Fruit fly (Drosophila melanogaster): Measurements from ENCODE around the gene CG2991.

The CG2991 gene

dm6 chr2L:2864601-2865000 lies 7.6 kb downstream of the CG2991 start (continued):
- no peak for TF ChIP-seq lov (optimal IDR thresholded peaks at IDR 0.05)
- TF ChIP-seq lov (GFP tag; IDR thresholded peaks at IDR 0.05) = 0 out of 3 replicates have a peak, but pooled peaks have one; percentile 47
- no peak for TF ChIP-seq Vsx1 (GFP tag; optimal IDR thresholded peaks at IDR 0.05)
- TF ChIP-seq CG34376 (GFP tag; optimal IDR thresholded peaks at IDR 0.05) = no peak
- TF ChIP-seq schlank (tag; optimal IDR thresholded peaks at IDR 0.05) = no peak
- no peak for TF ChIP-seq CG6689 (GFP tag; IDR thresholded peaks at IDR 0.05)
- no peak for TF ChIP-seq dati (GFP tag; IDR thresholded peaks at IDR 0.05)
- 0 out of 3 replicates have a peak, but pooled peaks have one; percentile 6 for TF ChIP-seq dysf (GFP tag; IDR thresholded peaks at IDR 0.05)
- TF ChIP-seq CrebB (tag; optimal IDR thresholded peaks at IDR 0.05) = peak; percentile 9
- peak; percentile 68 for TF ChIP-seq CG6813 (GFP tag; optimal IDR thresholded peaks at IDR 0.05)
- TF ChIP-seq CG3407 (GFP tag; optimal IDR thresholded peaks at IDR 0.05) = peak; percentile 20
- TF ChIP-seq CG6254 (GFP tag; optimal IDR thresholded peaks at IDR 0.05) = peak; percentile 22
- TF ChIP-seq hkb (optimal IDR thresholded peaks at IDR 0.05) = no peak
- TF ChIP-seq hkb (GFP tag; IDR thresholded peaks at IDR 0.05) = peak; percentile 50
- no peak for TF ChIP-seq Bdp1 (GFP tag; optimal IDR thresholded peaks at IDR 0.05)
- peak; percentile 40; the same call in 1 of the 2 replicates for TF ChIP-seq vvl (GFP tag; IDR thresholded peaks at IDR 0.05)
- no peak for TF ChIP-seq eve (GFP tag; optimal IDR thresholded peaks at IDR 0.05)
- no peak for TF ChIP-seq tin (GFP tag; optimal IDR thresholded peaks at IDR 0.05)
- peak; percentile 73; the same call in 2 of the 3 replicates for TF ChIP-seq ci (GFP tag; IDR thresholded peaks at IDR 0.05)
- peak; percentile 50 for TF ChIP-seq Asciz (GFP tag; optimal IDR thresholded peaks at IDR 0.05)
- TF ChIP-seq Blimp-1 (GFP tag; optimal IDR thresholded peaks at IDR 0.05) = peak; percentile 32
- 0 out of 3 replicates have a peak, but pooled peaks have one; percentile 43 for TF ChIP-seq gce (GFP tag; IDR thresholded peaks at IDR 0.05)
- peak; percentile 20 for TF ChIP-seq Hmr (GFP tag; optimal IDR thresholded peaks at IDR 0.05)
- peak; percentile 16 for TF ChIP-seq NfI (GFP tag; optimal IDR thresholded peaks at IDR 0.05)
- no peak for TF ChIP-seq Six4 (GFP tag; optimal IDR thresholded peaks at IDR 0.05)
- 0 out of 2 replicates have a peak, but pooled peaks have one; percentile 34 for TF ChIP-seq ara (GFP tag; IDR thresholded peaks at IDR 0.05)
- no peak for TF ChIP-seq Taf1 (GFP tag; IDR thresholded peaks at IDR 0.05)
- TF ChIP-seq Meics (GFP tag; optimal IDR thresholded peaks at IDR 0.05) = peak; percentile 19
- TF ChIP-seq TFAM (GFP tag; optimal IDR thresholded peaks at IDR 0.05) = no peak
- TF ChIP-seq CG32532 (GFP tag; IDR thresholded peaks at IDR 0.05) = no peak
- no peak for TF ChIP-seq hb (GFP tag; IDR thresholded peaks at IDR 0.05; ENCODE audit: partially characterized antibody)
- TF ChIP-seq CG11723 (GFP tag; optimal IDR thresholded peaks at IDR 0.05) = peak; percentile 11
- TF ChIP-seq CG1024 (GFP tag; IDR thresholded peaks at IDR 0.05) = peak; percentile 67; the same call in 1 of the 2 replicates
- TF ChIP-seq Bteb2 (GFP tag; optimal IDR thresholded peaks at IDR 0.05) = no peak
- TF ChIP-seq Spps (tag; optimal IDR thresholded peaks at IDR 0.05) = no peak
- TF ChIP-seq CG17385 (GFP tag; optimal IDR thresholded peaks at IDR 0.05) = peak; percentile 28
- TF ChIP-seq CG17802 (tag; optimal IDR thresholded peaks at IDR 0.05) = no peak
- TF ChIP-seq ac (GFP tag; optimal IDR thresholded peaks at IDR 0.05) = no peak
- no peak for TF ChIP-seq wor (GFP tag; IDR thresholded peaks at IDR 0.05)
- peak; percentile 62 for TF ChIP-seq CG17568 (GFP tag; optimal IDR thresholded peaks at IDR 0.05)
- no peak for TF ChIP-seq CG8359 (GFP tag; optimal IDR thresholded peaks at IDR 0.05; ENCODE audit: borderline replicate concordance)
- peak; percentile 10 for TF ChIP-seq Kr (GFP tag; optimal IDR thresholded peaks at IDR 0.05)
- no peak for TF ChIP-seq ase (GFP tag; IDR thresholded peaks at IDR 0.05)
- no peak for TF ChIP-seq CG9876 (GFP tag; optimal IDR thresholded peaks at IDR 0.05)
- peak; percentile 57 for TF ChIP-seq Xrp1 (GFP tag; IDR thresholded peaks at IDR 0.05)
- peak; percentile 14 for TF ChIP-seq fd102C (GFP tag; optimal IDR thresholded peaks at IDR 0.05)
- peak; percentile 87 for TF ChIP-seq HLHmδ (GFP tag; optimal IDR thresholded peaks at IDR 0.05)
- TF ChIP-seq croc (GFP tag; conservative IDR thresholded peaks at IDR 0.05) = no peak
- TF ChIP-seq CG15696 (tag; optimal IDR thresholded peaks at IDR 0.05) = peak; percentile 2
- TF ChIP-seq Hr78 (GFP tag; optimal IDR thresholded peaks at IDR 0.05) = peak in 1 of 2 experiments; percentile 52
- no peak for TF ChIP-seq CG4360 (GFP tag; IDR thresholded peaks at IDR 0.05)

Data from whole organism, embryonic.